Worm (Caenorhabditis elegans): ENCODE results near the gene F39F10.3.

F39F10.3 gene

ce11 chrX:16872446-16872962 is 19.3 kb upstream of the F39F10.3 start, which contains the start of gene T20F7.1 (continued):
- 0 out of 2 replicates have a peak, but pooled peaks have one; percentile 24 for TF ChIP-seq T26A8.4 (GFP tag; IDR thresholded peaks at IDR 0.05)
- TF ChIP-seq nhr-111 (GFP tag; optimal IDR thresholded peaks at IDR 0.05): no peak
- no peak for TF ChIP-seq ama-1 (optimal IDR thresholded peaks at IDR 0.05)
- no peak for TF ChIP-seq ZK546.5 (tag; optimal IDR thresholded peaks at IDR 0.05)
- no peak for TF ChIP-seq zag-1 (tag; optimal IDR thresholded peaks at IDR 0.05)
- TF ChIP-seq hlh-11 (tag; optimal IDR thresholded peaks at IDR 0.05): peak; percentile 86
- no peak for TF ChIP-seq T20F7.1 (GFP tag; optimal IDR thresholded peaks at IDR 0.05)
- TF ChIP-seq Y75B8A.6 (GFP tag; IDR thresholded peaks at IDR 0.05): no peak
- TF ChIP-seq D1046.2 (GFP tag; IDR thresholded peaks at IDR 0.05): no peak
- TF ChIP-seq lin-38 (GFP tag; IDR thresholded peaks at IDR 0.05): no peak
- no peak for TF ChIP-seq dmd-9 (GFP tag; IDR thresholded peaks at IDR 0.05)
- TF ChIP-seq mes-2 (tag; optimal IDR thresholded peaks at IDR 0.05; ENCODE audit: poor library complexity, severe bottlenecking): peak; percentile 84
- peak in 1 of 2 experiments; percentile 17 for TF ChIP-seq unc-62 (GFP tag; optimal IDR thresholded peaks at IDR 0.05 in 1 of 2)
- no peak for TF ChIP-seq unc-62 (tag; optimal IDR thresholded peaks at IDR 0.05)
- no peak for TF ChIP-seq madf-9 (GFP tag; conservative IDR thresholded peaks at IDR 0.05)
- no peak for TF ChIP-seq mxl-2 (GFP tag; conservative IDR thresholded peaks at IDR 0.05)
- TF ChIP-seq ztf-11 (tag; optimal IDR thresholded peaks at IDR 0.05): no peak
- no peak for TF ChIP-seq nhr-237 (tag; optimal IDR thresholded peaks at IDR 0.05)
- peak; percentile 44 for TF ChIP-seq nhr-11 (tag; optimal IDR thresholded peaks at IDR 0.05)
- TF ChIP-seq lin-15B (tag; optimal IDR thresholded peaks at IDR 0.05): no peak
- TF ChIP-seq madf-5 (GFP tag; IDR thresholded peaks at IDR 0.05): no peak
- TF ChIP-seq nhr-41 (GFP tag; IDR thresholded peaks at IDR 0.05): no peak
- TF ChIP-seq skn-1 (tag; optimal IDR thresholded peaks at IDR 0.05): no peak
- TF ChIP-seq tra-1 (GFP tag; IDR thresholded peaks at IDR 0.05): peak; percentile 42; the same call in 1 of the 2 replicates
- no peak for TF ChIP-seq jun-1 (tag; optimal IDR thresholded peaks at IDR 0.05)
- no peak for TF ChIP-seq tag-97 (GFP tag; IDR thresholded peaks at IDR 0.05)
- TF ChIP-seq daf-16 (GFP tag; optimal IDR thresholded peaks at IDR 0.05): peak in 1 of 2 experiments; percentile 87
- TF ChIP-seq daf-16 (tag; optimal IDR thresholded peaks at IDR 0.05): peak; percentile 84
- peak; percentile 84 for TF ChIP-seq hlh-30 (tag; optimal IDR thresholded peaks at IDR 0.05; ENCODE audit: insufficient read depth)
- TF ChIP-seq rbr-2 (tag; optimal IDR thresholded peaks at IDR 0.05): peak; percentile 79
- TF ChIP-seq cey-2 (tag; optimal IDR thresholded peaks at IDR 0.05; ENCODE audit: borderline replicate concordance, insufficient read depth): no peak
- TF ChIP-seq egl-27 (tag; optimal IDR thresholded peaks at IDR 0.05): no peak
- no peak for TF ChIP-seq lim-7 (GFP tag; IDR thresholded peaks at IDR 0.05)
- peak; percentile 38; the same call in 1 of the 2 replicates for TF ChIP-seq lin-1 (GFP tag; IDR thresholded peaks at IDR 0.05)
- TF ChIP-seq unc-130 (GFP tag; optimal IDR thresholded peaks at IDR 0.05): no peak
- TF ChIP-seq nhr-48 (tag; optimal IDR thresholded peaks at IDR 0.05): no peak
- no peak for TF ChIP-seq Y105C5A.15 (GFP tag; IDR thresholded peaks at IDR 0.05)
- no peak for TF ChIP-seq daf-8 (GFP tag; IDR thresholded peaks at IDR 0.05)
- TF ChIP-seq F37D6.2 (tag; optimal IDR thresholded peaks at IDR 0.05): peak; percentile 16
- TF ChIP-seq hif-1 (tag; optimal IDR thresholded peaks at IDR 0.05): no peak
- no peak for TF ChIP-seq ztf-7 (tag; optimal IDR thresholded peaks at IDR 0.05)
- no peak for TF ChIP-seq lsy-2 (tag; optimal IDR thresholded peaks at IDR 0.05)
- TF ChIP-seq ceh-20 (GFP tag; IDR thresholded peaks at IDR 0.05): 0 out of 2 replicates have a peak, but pooled peaks have one; percentile 56
- TF ChIP-seq ZK337.2 (GFP tag; IDR thresholded peaks at IDR 0.05): no peak
- TF ChIP-seq nhr-102 (tag; optimal IDR thresholded peaks at IDR 0.05): peak; percentile 6
- no peak for TF ChIP-seq sdz-12 (GFP tag; optimal IDR thresholded peaks at IDR 0.05)
- no peak for TF ChIP-seq dve-1 (tag; optimal IDR thresholded peaks at IDR 0.05; ENCODE audit: insufficient read depth)
